Worm (Caenorhabditis elegans) whole organism, L3 larva: Measurements from ENCODE around the gene Y73F8A.26.

Experiments
- R02D3.7 ChIP-seq: fragments of 150-350 bp; optimal IDR thresholded peaks from 2 replicates; lab custom pipeline; 2014; ENCODE audit warnings: missing biosample characterization, missing genetic modification characterization
- ZK546.5 ChIP-seq: sonication (generic microtip); optimal IDR thresholded peaks from 2 replicates; lab custom pipeline; 2017; ENCODE audit warnings: missing biosample characterization, missing genetic modification characterization
- aly-2 ChIP-seq: fragments of 150-350 bp; optimal IDR thresholded peaks from 2 replicates; lab custom pipeline; 2014; ENCODE audit warnings: missing biosample characterization, missing genetic modification characterization
- ama-1 ChIP-seq: fragments of 150-350 bp; optimal IDR thresholded peaks from 2 replicates; lab custom pipeline; 2018
- ceh-16 ChIP-seq: sonication (generic microtip); optimal IDR thresholded peaks from 2 replicates; lab custom pipeline; 2017; ENCODE audit warnings: missing biosample characterization, missing genetic modification characterization
- ceh-28 ChIP-seq: fragments of 150-350 bp; optimal IDR thresholded peaks from 2 replicates; lab custom pipeline; 2014; ENCODE audit warnings: missing biosample characterization, missing genetic modification reagents, missing genetic modification characterization
- ceh-82 ChIP-seq: fragments of 150-350 bp; optimal IDR thresholded peaks from 2 replicates; lab custom pipeline; 2014; ENCODE audit warnings: missing biosample characterization, missing genetic modification characterization
- ceh-9 ChIP-seq: sonication (generic microtip); optimal IDR thresholded peaks from 2 replicates; lab custom pipeline; 2018; ENCODE audit warnings: missing biosample characterization, missing genetic modification characterization
- daf-12 ChIP-seq: fragments of 150-350 bp; optimal IDR thresholded peaks from 2 replicates; lab custom pipeline; 2014; ENCODE audit warnings: missing biosample characterization, missing genetic modification reagents, missing genetic modification characterization
- egl-27 ChIP-seq: sonication (generic microtip); optimal IDR thresholded peaks from 4 replicates; lab custom pipeline; 2017; ENCODE audit warnings: missing biosample characterization, missing genetic modification reagents, missing genetic modification characterization
- egl-5 ChIP-seq: fragments of 150-350 bp; optimal IDR thresholded peaks from 2 replicates; lab custom pipeline; 2017; ENCODE audit warnings: missing biosample characterization, missing genetic modification reagents, missing genetic modification characterization, inconsistent platforms
- elt-1 ChIP-seq: fragments of 150-350 bp; optimal IDR thresholded peaks from 2 replicates; lab custom pipeline; 2014; ENCODE audit warnings: missing biosample characterization, missing genetic modification characterization
- elt-2 ChIP-seq: sonication (generic microtip); optimal IDR thresholded peaks from 2 replicates; lab custom pipeline; 2016; ENCODE audit warnings: missing genetic modification reagents, mild to moderate bottlenecking, missing genetic modification characterization, missing compliant biosample characterization
- elt-3 ChIP-seq, 3 experiments: fragments of 150-350 bp in 1 of 3; sonication (generic microtip) in 2 of 3; optimal IDR thresholded peaks; 2 replicates in 2 of 3; 4 replicates in 1 of 3; lab custom pipeline; 2014 to 2017; ENCODE audit warnings: missing biosample characterization in 3 of 3, missing genetic modification characterization in 3 of 3
- eor-1 ChIP-seq, 2 experiments: fragments of 150-350 bp; optimal IDR thresholded peaks; 2 replicates each; lab custom pipeline; 2014 to 2018; ENCODE audit warnings: missing biosample characterization in 2 of 2, missing genetic modification characterization in 2 of 2
- fkh-10 ChIP-seq: sonication (generic microtip); optimal IDR thresholded peaks from 2 replicates; lab custom pipeline; 2017; ENCODE audit warnings: missing biosample characterization, missing genetic modification reagents, missing genetic modification characterization
- fkh-2 ChIP-seq: fragments of 150-350 bp; optimal IDR thresholded peaks from 2 replicates; lab custom pipeline; 2014; ENCODE audit warnings: missing biosample characterization, missing genetic modification reagents, missing genetic modification characterization
- fos-1 ChIP-seq: fragments of 150-350 bp; optimal IDR thresholded peaks from 2 replicates; lab custom pipeline; 2014; ENCODE audit warnings: missing biosample characterization, missing genetic modification characterization
- hmg-11 ChIP-seq: sonication (generic microtip); optimal IDR thresholded peaks from 2 replicates; lab custom pipeline; 2016; ENCODE audit warnings: missing genetic modification characterization, missing compliant biosample characterization
- jun-1 ChIP-seq: fragments of 150-350 bp; optimal IDR thresholded peaks from 2 replicates; lab custom pipeline; 2014; ENCODE audit warnings: missing biosample characterization, missing genetic modification reagents, missing genetic modification characterization
- lin-15B ChIP-seq: fragments of 150-350 bp; optimal IDR thresholded peaks from 2 replicates; lab custom pipeline; 2014; ENCODE audit warnings: missing biosample characterization, missing genetic modification characterization
- lin-39 ChIP-seq: fragments of 150-350 bp; optimal IDR thresholded peaks from 2 replicates; lab custom pipeline; 2018; ENCODE audit warnings: missing biosample characterization, missing genetic modification reagents, missing genetic modification characterization
- lsy-12 ChIP-seq: sonication (generic microtip); optimal IDR thresholded peaks from 2 replicates; lab custom pipeline; 2016; ENCODE audit warnings: mild to moderate bottlenecking, missing genetic modification characterization, missing compliant biosample characterization
- mdl-1 ChIP-seq: fragments of 150-350 bp; optimal IDR thresholded peaks from 2 replicates; lab custom pipeline; 2014; ENCODE audit warnings: missing biosample characterization, missing genetic modification characterization
- mml-1 ChIP-seq: fragments of 150-350 bp; sonication (generic microtip); optimal IDR thresholded peaks from 3 replicates; lab custom pipeline; 2014; ENCODE audit warnings: missing biosample characterization, missing genetic modification characterization
- nfya-1 ChIP-seq: sonication (generic microtip); optimal IDR thresholded peaks from 2 replicates; lab custom pipeline; 2017; ENCODE audit warnings: missing genetic modification characterization, mild to moderate bottlenecking, missing compliant biosample characterization, antibody characterized with exemption, moderate library complexity; ENCODE audit not compliant: insufficient read depth
- nhr-11 ChIP-seq: fragments of 150-350 bp; optimal IDR thresholded peaks from 2 replicates; lab custom pipeline; 2014; ENCODE audit warnings: missing biosample characterization, missing genetic modification characterization
- nhr-12 ChIP-seq: fragments of 150-350 bp; optimal IDR thresholded peaks from 2 replicates; lab custom pipeline; 2014; ENCODE audit warnings: missing biosample characterization, missing genetic modification characterization
- nhr-23 ChIP-seq: fragments of 150-350 bp; optimal IDR thresholded peaks from 2 replicates; lab custom pipeline; 2014; ENCODE audit warnings: missing biosample characterization, missing genetic modification reagents, missing genetic modification characterization
- nhr-237 ChIP-seq: fragments of 150-350 bp; optimal IDR thresholded peaks from 2 replicates; lab custom pipeline; 2014; ENCODE audit warnings: missing biosample characterization, missing genetic modification characterization
- nhr-25 ChIP-seq: sonication (generic microtip); optimal IDR thresholded peaks from 2 replicates; lab custom pipeline; 2017; ENCODE audit warnings: missing biosample characterization, missing genetic modification characterization
- nhr-28 ChIP-seq: fragments of 150-350 bp; optimal IDR thresholded peaks from 2 replicates; lab custom pipeline; 2014; ENCODE audit warnings: missing biosample characterization, missing genetic modification characterization
- nhr-43 ChIP-seq: sonication (generic microtip); optimal IDR thresholded peaks from 2 replicates; lab custom pipeline; 2016; ENCODE audit warnings: mild to moderate bottlenecking, missing genetic modification characterization, missing compliant biosample characterization; ENCODE audit not compliant: poor library complexity, severe bottlenecking
- nhr-67 ChIP-seq: fragments of 150-350 bp; optimal IDR thresholded peaks from 2 replicates; lab custom pipeline; 2014; ENCODE audit warnings: missing biosample characterization, missing genetic modification characterization
- nhr-76 ChIP-seq: fragments of 150-350 bp; sonication (generic microtip); optimal IDR thresholded peaks from 5 replicates; lab custom pipeline; 2014; ENCODE audit warnings: missing biosample characterization, missing genetic modification characterization
- nhr-77 ChIP-seq: fragments of 150-350 bp; optimal IDR thresholded peaks from 2 replicates; lab custom pipeline; 2014; ENCODE audit warnings: missing biosample characterization, missing genetic modification characterization
- pha-4 ChIP-seq: fragments of 150-350 bp; optimal IDR thresholded peaks from 2 replicates; lab custom pipeline; 2014; ENCODE audit warnings: missing biosample characterization, missing genetic modification reagents, missing genetic modification characterization
- pqm-1 ChIP-seq: fragments of 150-350 bp; optimal IDR thresholded peaks from 2 replicates; lab custom pipeline; 2017; ENCODE audit warnings: missing biosample characterization, missing genetic modification characterization, inconsistent platforms
- sea-2 ChIP-seq: fragments of 150-350 bp; sonication (generic microtip); optimal IDR thresholded peaks from 4 replicates; lab custom pipeline; 2014; ENCODE audit warnings: missing biosample characterization, missing genetic modification reagents, missing genetic modification characterization
- skn-1 ChIP-seq: fragments of 150-350 bp; optimal IDR thresholded peaks from 2 replicates; lab custom pipeline; 2014; ENCODE audit warnings: missing biosample characterization, missing genetic modification characterization
- snpc-4 ChIP-seq: fragments of 150-350 bp; optimal IDR thresholded peaks from 2 replicates; lab custom pipeline; 2014; ENCODE audit warnings: missing biosample characterization, missing genetic modification characterization
- tbx-2 ChIP-seq: sonication (generic microtip); optimal IDR thresholded peaks from 2 replicates; lab custom pipeline; 2016; ENCODE audit warnings: mild to moderate bottlenecking, missing genetic modification characterization, missing compliant biosample characterization
- unc-39 ChIP-seq: sonication (generic microtip); optimal IDR thresholded peaks from 4 replicates; lab custom pipeline; 2017; ENCODE audit warnings: missing biosample characterization, missing genetic modification characterization
- unc-62 ChIP-seq: fragments of 150-350 bp; sonication (generic microtip); optimal IDR thresholded peaks from 4 replicates; lab custom pipeline; 2014; ENCODE audit warnings: missing biosample characterization, missing genetic modification reagents, missing genetic modification characterization
- zag-1 ChIP-seq: fragments of 150-350 bp; optimal IDR thresholded peaks from 2 replicates; lab custom pipeline; 2014; ENCODE audit warnings: missing biosample characterization, missing genetic modification characterization
- ztf-11 ChIP-seq: fragments of 150-350 bp; optimal IDR thresholded peaks from 2 replicates; lab custom pipeline; 2014; ENCODE audit warnings: missing biosample characterization, missing genetic modification characterization
- ztf-4 ChIP-seq: fragments of 150-350 bp; optimal IDR thresholded peaks from 2 replicates; lab custom pipeline; 2014; ENCODE audit warnings: missing biosample characterization, missing genetic modification characterization

Y73F8A.26 gene

DNA sequence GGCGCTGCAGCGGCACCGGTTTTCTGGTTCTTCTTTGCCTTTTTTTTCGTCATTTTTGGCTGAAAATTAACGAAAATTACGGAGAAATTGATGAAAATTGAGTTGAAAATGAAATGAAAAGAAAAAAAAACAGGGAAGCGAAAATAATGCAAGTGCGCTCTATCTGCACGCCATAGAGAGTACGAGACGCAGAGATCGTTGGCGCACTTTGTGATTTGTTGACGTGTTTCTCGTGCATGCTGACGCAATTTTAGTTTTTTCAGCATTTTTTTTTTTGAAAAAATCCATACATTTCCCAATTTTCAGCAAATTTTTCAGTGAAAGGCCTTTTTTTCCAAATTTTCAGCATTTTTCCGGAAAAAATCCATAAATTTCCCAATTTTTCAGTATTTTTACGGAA, 2.0 kb upstream of the Y73F8A.26 start, which contains the start of gene ntl-11 (continued):
- TF ChIP-seq ZK546.5 (tag; lab: Kevin White, UChicago) (peak; percentile 49), egl-27 (peak; percentile 61), ceh-82 (tag; lab: Kevin White, UChicago) (peak; percentile 84), nhr-76 (tag; lab: Kevin White, UChicago) (peak; percentile 74), tbx-2 (tag; lab: Kevin White, UChicago) (peak; percentile 95), nhr-67 (tag; lab: Kevin White, UChicago) (peak; percentile 36), lsy-12 (tag; lab: Kevin White, UChicago) (peak; percentile 90), unc-62 (GFP tag; lab: Kevin White, UChicago) (peak; percentile 34), nhr-25 (tag; lab: Kevin White, UChicago) (peak; percentile 96), hmg-11 (tag; lab: Kevin White, UChicago) (peak; percentile 87), ceh-9 (tag; lab: Kevin White, UChicago) (no peak), fos-1 (tag; lab: Kevin White, UChicago) (no peak), ceh-28 (peak; percentile 94), egl-5 (tag; lab: Kevin White, UChicago) (peak; percentile 89), daf-12 (tag; lab: Kevin White, UChicago) (peak; percentile 19), pqm-1 (tag; lab: Kevin White, UChicago) (peak; percentile 85), unc-39 (peak; percentile 29), fkh-2 (tag; lab: Kevin White, UChicago) (peak; percentile 60), zag-1 (tag; lab: Kevin White, UChicago) (peak; percentile 21), mdl-1 (tag; lab: Kevin White, UChicago) (no peak), ztf-11 (tag; lab: Kevin White, UChicago) (no peak), nhr-12 (tag; lab: Kevin White, UChicago) (no peak), nhr-23 (tag; lab: Kevin White, UChicago) (peak; percentile 98)

DNA sequence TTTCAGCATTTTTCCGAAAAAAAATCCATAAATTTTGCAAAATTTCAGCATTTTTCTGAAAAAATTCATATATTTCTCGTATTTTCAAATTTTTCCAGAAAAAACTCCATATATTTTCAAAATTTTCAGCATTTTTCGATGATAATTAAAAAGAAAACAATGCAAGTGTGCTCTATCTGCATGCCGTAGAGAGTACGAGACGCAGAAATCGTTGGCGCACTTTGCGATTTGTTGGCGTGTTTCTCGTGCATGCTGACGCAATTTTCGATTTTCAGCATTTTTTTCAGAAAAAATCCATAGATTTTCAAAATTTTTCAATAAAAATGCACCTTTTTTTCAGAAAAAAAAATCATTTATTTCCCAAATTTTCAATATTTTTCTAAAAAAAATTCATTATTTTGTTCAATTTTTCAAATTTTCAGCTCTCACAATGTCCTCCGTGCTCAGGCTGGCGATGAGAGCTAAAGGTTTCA, 1.0 kb upstream of the Y73F8A.26 start, which contains the start of gene Y73F8A.27:
Gene Y73F8A.27 (plus strand): TSS at position 423 of the 473 bp plus-strand sequence.
- TF ChIP-seq fos-1 (tag; lab: Kevin White, UChicago) (no peak), aly-2 (tag; lab: Kevin White, UChicago) (no peak), nhr-25 (tag; lab: Kevin White, UChicago) (peak; percentile 87), mdl-1 (tag; lab: Kevin White, UChicago) (no peak), tbx-2 (tag; lab: Kevin White, UChicago) (peak; percentile 89), nhr-28 (no peak), jun-1 (tag; lab: Kevin White, UChicago) (peak; percentile 75), snpc-4 (peak; percentile 94), hmg-11 (tag; lab: Kevin White, UChicago) (peak; percentile 86), nhr-237 (tag; lab: Kevin White, UChicago) (no peak), ceh-28 (peak; percentile 81), unc-62 (GFP tag; lab: Kevin White, UChicago) (no peak), egl-5 (tag; lab: Kevin White, UChicago) (peak; percentile 55), skn-1 (tag; lab: Kevin White, UChicago) (peak; percentile 92), ceh-9 (tag; lab: Kevin White, UChicago) (no peak), daf-12 (tag; lab: Kevin White, UChicago) (peak; percentile 53), lsy-12 (tag; lab: Kevin White, UChicago) (peak; percentile 75), nhr-11 (tag; lab: Kevin White, UChicago) (peak; percentile 70), mml-1 (no peak), ama-1 (lab: Kevin White, UChicago) (peak; percentile 40), egl-27 (no peak), elt-2 (peak; percentile 70), fkh-2 (tag; lab: Kevin White, UChicago) (peak; percentile 65), nhr-67 (tag; lab: Kevin White, UChicago) (no peak), lin-39 (peak; percentile 76), ZK546.5 (tag; lab: Kevin White, UChicago) (peak; percentile 13), pha-4 (tag; lab: Kevin White, UChicago) (peak; percentile 97), ceh-82 (tag; lab: Kevin White, UChicago) (peak; percentile 90), eor-1 (tag; optimal IDR thresholded peaks at IDR 0.05; lab: Kevin White, UChicago) (peak in 1 of 2 experiments; percentile 64), sea-2 (no peak), nhr-43 (tag; lab: Kevin White, UChicago) (peak; percentile 89), nfya-1 (tag; lab: Kevin White, UChicago) (peak; percentile 92), ceh-16 (tag; lab: Kevin White, UChicago) (no peak), nhr-77 (tag; lab: Kevin White, UChicago) (no peak), ztf-11 (tag; lab: Kevin White, UChicago) (no peak), fkh-10 (GFP tag; lab: Kevin White, UChicago) (peak; percentile 76), elt-1 (tag; lab: Kevin White, UChicago) (peak; percentile 22), nhr-23 (tag; lab: Kevin White, UChicago) (peak; percentile 96), ztf-4 (tag; lab: Kevin White, UChicago) (no peak), nhr-12 (tag; lab: Kevin White, UChicago) (no peak), unc-39 (no peak), zag-1 (tag; lab: Kevin White, UChicago) (peak; percentile 50), nhr-76 (tag; lab: Kevin White, UChicago) (no peak), pqm-1 (tag; lab: Kevin White, UChicago) (peak; percentile 45), R02D3.7 (peak; percentile 77), elt-3 (tag; optimal IDR thresholded peaks at IDR 0.05; lab: Kevin White, UChicago) (no peak), lin-15B (peak; percentile 97)
